Worm (Caenorhabditis elegans) whole organism, L1 larva: ENCODE data around the gene ins-9.

ENCODE experiments used
- C04F5.9 ChIP-seq: sonication (generic microtip); optimal IDR thresholded peaks from 2 replicates; lab custom pipeline; 2016; ENCODE audit warnings: missing genetic modification characterization, missing compliant biosample characterization
- C16A3.4 ChIP-seq: fragments of 150-350 bp; optimal IDR thresholded peaks from 2 replicates; lab custom pipeline; 2014; ENCODE audit warnings: missing biosample characterization, missing genetic modification characterization
- C34B4.2 ChIP-seq: sonication (generic microtip); optimal IDR thresholded peaks from 2 replicates; lab custom pipeline; 2017; ENCODE audit warnings: mild to moderate bottlenecking, missing genetic modification characterization, missing compliant biosample characterization
- alr-1 ChIP-seq: fragments of 200-800 bp; sonication (Bioruptor generic); optimal IDR thresholded peaks from 2 replicates; lab custom pipeline; 2018; ENCODE audit warnings: borderline replicate concordance, mild to moderate bottlenecking, missing genetic modification characterization, missing compliant biosample characterization
- ama-1 ChIP-seq: fragments of 150-350 bp; optimal IDR thresholded peaks from 2 replicates; lab custom pipeline; 2014
- blmp-1 ChIP-seq: fragments of 150-350 bp; optimal IDR thresholded peaks from 2 replicates; lab custom pipeline; 2014; ENCODE audit warnings: missing biosample characterization, missing genetic modification characterization
- ceh-82 ChIP-seq, 3 experiments: fragments of 150-350 bp in 1 of 3; sonication (generic microtip) in 2 of 3; optimal IDR thresholded peaks; 2 replicates each; lab custom pipeline; 2014 to 2017; ENCODE audit warnings: missing biosample characterization in 3 of 3, missing genetic modification characterization in 3 of 3
- dpl-1 ChIP-seq, 3 experiments: fragments of 150-350 bp in 2 of 3; sonication (generic microtip) in 1 of 3; optimal IDR thresholded peaks; 2 replicates each; lab custom pipeline; 2014 to 2017; ENCODE audit warnings: missing biosample characterization in 3 of 3, missing genetic modification characterization in 3 of 3, missing genetic modification reagents in 3 of 3
- efl-1 ChIP-seq, 4 experiments: fragments of 150-350 bp; optimal IDR thresholded peaks in 3 of 4; peaks in 1 of 4; 1 replicate in 1 of 4; 2 replicates in 3 of 4; lab custom pipeline; 2014; ENCODE audit warnings: missing biosample characterization in 2 of 4, missing genetic modification characterization in 2 of 4, missing genetic modification reagents in 2 of 4
- efl-3 ChIP-seq: fragments of 200-800 bp; sonication (Bioruptor generic); optimal IDR thresholded peaks from 2 replicates; lab custom pipeline; 2018; ENCODE audit warnings: mild to moderate bottlenecking, missing genetic modification characterization, missing compliant biosample characterization
- egl-13 ChIP-seq: sonication (generic microtip); optimal IDR thresholded peaks from 2 replicates; lab custom pipeline; 2016; ENCODE audit warnings: missing genotype, missing genetic modification reagents, missing genetic modification characterization, missing compliant biosample characterization
- egl-27 ChIP-seq, 2 experiments: fragments of 150-350 bp in 1 of 2; sonication (generic microtip); optimal IDR thresholded peaks; 3 replicates each; lab custom pipeline; 2017 to 2018; ENCODE audit warnings: missing biosample characterization in 2 of 2, missing genetic modification characterization in 2 of 2, missing genetic modification reagents in 2 of 2
- elt-3 ChIP-seq, 6 experiments: fragments of 150-350 bp in 1 of 6; sonication (generic microtip); optimal IDR thresholded peaks; 2 replicates each; lab custom pipeline; 2017 to 2018; ENCODE audit warnings: missing biosample characterization in 6 of 6, missing genetic modification characterization in 6 of 6, inconsistent platforms in 1 of 6
- ets-5 ChIP-seq: fragments of 200-800 bp; sonication (Bioruptor generic); IDR thresholded peaks from 2 replicates; pipeline ENCODE4 v1.3.6; 2022; ENCODE audit warnings: missing genetic modification characterization, missing compliant biosample characterization
- fkh-8 ChIP-seq: sonication (generic microtip); optimal IDR thresholded peaks from 2 replicates; lab custom pipeline; 2016; ENCODE audit warnings: mild to moderate bottlenecking, missing genetic modification characterization, missing compliant biosample characterization
- fos-1 ChIP-seq: fragments of 150-350 bp; optimal IDR thresholded peaks from 2 replicates; lab custom pipeline; 2014; ENCODE audit warnings: missing biosample characterization, missing genetic modification characterization
- hpl-2 ChIP-seq: fragments of 150-350 bp; optimal IDR thresholded peaks from 2 replicates; lab custom pipeline; 2014; ENCODE audit warnings: missing biosample characterization, missing genetic modification reagents, missing genetic modification characterization
- irx-1 ChIP-seq: sonication (generic microtip); optimal IDR thresholded peaks from 2 replicates; lab custom pipeline; 2016; ENCODE audit warnings: missing genetic modification characterization, missing compliant biosample characterization
- lin-14 ChIP-seq: fragments of 200-800 bp; sonication (Bioruptor generic); optimal IDR thresholded peaks from 2 replicates; lab custom pipeline; 2018; ENCODE audit warnings: mild to moderate bottlenecking, missing genetic modification characterization, moderate library complexity, missing compliant biosample characterization
- lin-35 ChIP-seq, 2 experiments: fragments of 150-350 bp; optimal IDR thresholded peaks; 2 replicates each; lab custom pipeline; 2014; ENCODE audit warnings: missing biosample characterization in 2 of 2, missing genetic modification characterization in 2 of 2, missing genetic modification reagents in 2 of 2
- mep-1 ChIP-seq: fragments of 150-350 bp; optimal IDR thresholded peaks from 2 replicates; lab custom pipeline; 2014; ENCODE audit warnings: missing biosample characterization, missing genetic modification characterization
- nhr-11 ChIP-seq: fragments of 150-350 bp; optimal IDR thresholded peaks from 2 replicates; lab custom pipeline; 2014; ENCODE audit warnings: missing biosample characterization, missing genetic modification characterization
- nhr-19 ChIP-seq: fragments of 200-800 bp; sonication (Bioruptor generic); conservative IDR thresholded peaks from 2 replicates; pipeline ENCODE4 v1.3.6; 2022; ENCODE audit warnings: missing genetic modification characterization, missing compliant biosample characterization
- nhr-237 ChIP-seq: fragments of 150-350 bp; optimal IDR thresholded peaks from 2 replicates; lab custom pipeline; 2014; ENCODE audit warnings: missing biosample characterization, missing genetic modification characterization
- nhr-28 ChIP-seq: fragments of 150-350 bp; optimal IDR thresholded peaks from 2 replicates; lab custom pipeline; 2014; ENCODE audit warnings: missing biosample characterization, missing genetic modification characterization
- nhr-76 ChIP-seq: sonication (generic microtip); optimal IDR thresholded peaks from 2 replicates; lab custom pipeline; 2017; ENCODE audit warnings: missing biosample characterization, missing genetic modification characterization
- nhr-84 ChIP-seq: sonication (generic microtip); optimal IDR thresholded peaks from 2 replicates; lab custom pipeline; 2017; ENCODE audit warnings: missing biosample characterization, missing genetic modification characterization
- nhr-85 ChIP-seq: sonication (generic microtip); peaks from one replicate; lab custom pipeline; 2016; ENCODE audit warnings: missing genetic modification characterization, inconsistent platforms, missing compliant biosample characterization
- skn-1 ChIP-seq: fragments of 150-350 bp; optimal IDR thresholded peaks from 2 replicates; lab custom pipeline; 2014; ENCODE audit warnings: missing biosample characterization, missing genetic modification characterization
- snu-23 ChIP-seq: sonication (generic microtip); optimal IDR thresholded peaks from 2 replicates; lab custom pipeline; 2016; ENCODE audit warnings: missing genetic modification characterization, missing compliant biosample characterization
- sox-4 ChIP-seq: sonication (generic microtip); optimal IDR thresholded peaks from 2 replicates; lab custom pipeline; 2016; ENCODE audit warnings: missing genetic modification characterization, missing compliant biosample characterization
- sup-37 ChIP-seq: fragments of 200-800 bp; sonication (Bioruptor generic); optimal IDR thresholded peaks from 2 replicates; lab custom pipeline; 2018; ENCODE audit warnings: mild to moderate bottlenecking, missing genetic modification characterization, missing compliant biosample characterization
- tbx-2 ChIP-seq: sonication (generic microtip); optimal IDR thresholded peaks from 2 replicates; lab custom pipeline; 2016; ENCODE audit warnings: missing genetic modification characterization, missing compliant biosample characterization
- unc-130 ChIP-seq: fragments of 150-350 bp; optimal IDR thresholded peaks from 2 replicates; lab custom pipeline; 2017; ENCODE audit warnings: missing biosample characterization, missing genetic modification characterization, inconsistent platforms
- unc-62 ChIP-seq: fragments of 150-350 bp; optimal IDR thresholded peaks from 2 replicates; lab custom pipeline; 2014; ENCODE audit warnings: missing biosample characterization, missing genetic modification reagents, missing genetic modification characterization
- unc-98 ChIP-seq: fragments of 200-800 bp; sonication (Bioruptor generic); IDR thresholded peaks from 2 replicates; pipeline ENCODE4 v1.3.6; 2022; ENCODE audit warnings: missing genetic modification characterization, missing compliant biosample characterization
- zip-4 ChIP-seq: fragments of 200-800 bp; sonication (Bioruptor generic); optimal IDR thresholded peaks from 2 replicates; lab custom pipeline; 2018; ENCODE audit warnings: mild to moderate bottlenecking, missing genetic modification characterization, moderate library complexity, missing compliant biosample characterization

Gene ins-9

ce11 chrX:8869112-8869675 lies 2.7 kb upstream of the ins-9 start, which contains the start of the genes ubc-22 and ubc-21 (continued):
- no peak for TF ChIP-seq skn-1 (tag; lab: Kevin White, UChicago)
- TF ChIP-seq ama-1 (lab: Kevin White, UChicago) = no peak
- TF ChIP-seq sox-4 (tag; lab: Kevin White, UChicago) = peak; percentile 2
- TF ChIP-seq nhr-28 = no peak
- no peak for TF ChIP-seq mep-1 (tag; lab: Kevin White, UChicago)
- no peak for TF ChIP-seq unc-98 (GFP tag; lab: Robert Waterston, UW)
- TF ChIP-seq dpl-1 (GFP tag; optimal IDR thresholded peaks at IDR 0.05; lab: Kevin White, UChicago) = peak in 1 of 3 experiments; percentile 47
- TF ChIP-seq lin-14 (GFP tag; lab: Kevin White, UChicago) = peak; percentile 77
- no peak for TF ChIP-seq egl-27 (tag; optimal IDR thresholded peaks at IDR 0.05; lab: Kevin White, UChicago)
- TF ChIP-seq hpl-2 (GFP tag; lab: Kevin White, UChicago) = no peak
- TF ChIP-seq zip-4 = no peak
- no peak for TF ChIP-seq alr-1 (tag; lab: Kevin White, UChicago)
- TF ChIP-seq C34B4.2 (tag; lab: Kevin White, UChicago) = no peak
- no peak for TF ChIP-seq nhr-19 (GFP tag; lab: Robert Waterston, UW)
- no peak for TF ChIP-seq sup-37 (GFP tag; lab: Kevin White, UChicago)
- TF ChIP-seq efl-1 (optimal IDR thresholded peaks at IDR 0.05; lab: Kevin White, UChicago) = peak in 1 of 2 experiments; percentile 23
- no peak for TF ChIP-seq efl-1 (GFP tag; optimal IDR thresholded peaks at IDR 0.05 in 1 of 2; lab: Kevin White, UChicago)
- TF ChIP-seq nhr-237 (tag; lab: Kevin White, UChicago) = no peak
- no peak for TF ChIP-seq nhr-84
- TF ChIP-seq snu-23 (GFP tag; lab: Kevin White, UChicago) = no peak
- TF ChIP-seq nhr-76 (tag; lab: Kevin White, UChicago) = no peak
- TF ChIP-seq ceh-82 (tag; optimal IDR thresholded peaks at IDR 0.05; lab: Kevin White, UChicago) = peak in 1 of 3 experiments; percentile 21

- no peak for TF ChIP-seq nhr-84
- no peak for TF ChIP-seq egl-13 (tag; lab: Kevin White, UChicago)
- TF ChIP-seq C16A3.4 (tag; lab: Kevin White, UChicago) = no peak
- no peak for TF ChIP-seq nhr-76 (tag; lab: Kevin White, UChicago)
- TF ChIP-seq irx-1 (tag; lab: Kevin White, UChicago) = no peak
- TF ChIP-seq dpl-1 (GFP tag; optimal IDR thresholded peaks at IDR 0.05; lab: Kevin White, UChicago) = no peak
- no peak for TF ChIP-seq sup-37 (GFP tag; lab: Kevin White, UChicago)
- TF ChIP-seq nhr-11 (tag; lab: Kevin White, UChicago) = no peak
- TF ChIP-seq C04F5.9 (tag; lab: Kevin White, UChicago) = no peak
- no peak for TF ChIP-seq nhr-28
- no peak for TF ChIP-seq ama-1 (lab: Kevin White, UChicago)
- TF ChIP-seq fkh-8 (tag; lab: Kevin White, UChicago) = no peak
- TF ChIP-seq unc-130 (tag; lab: Kevin White, UChicago) = no peak
- TF ChIP-seq ets-5 = no peak
- TF ChIP-seq, all 84 proteins: peak for 0
Observed at ce11 chrX:8860958-8861357, 5.5 kb downstream of the ins-9 start, which contains the start of gene C06E2.9. TSS of gene C06E2.9 (plus strand) at chrX:8861258.

ce11 chrX:8859538-8859937 lies 6.9 kb downstream of the ins-9 start:
- TF ChIP-seq sox-4 (tag; lab: Kevin White, UChicago) (no peak), nhr-28 (no peak), tbx-2 (tag; lab: Kevin White, UChicago) (no peak), ets-5 (no peak), elt-3 (tag; optimal IDR thresholded peaks at IDR 0.05; lab: Kevin White, UChicago) (no peak), fos-1 (tag; lab: Kevin White, UChicago) (no peak), unc-62 (GFP tag; lab: Kevin White, UChicago) (no peak), dpl-1 (GFP tag; optimal IDR thresholded peaks at IDR 0.05; lab: Kevin White, UChicago) (peak; percentile 39 to 56 (median 50)), lin-35 (GFP tag; optimal IDR thresholded peaks at IDR 0.05; lab: Kevin White, UChicago) (peak in 1 of 2 experiments; percentile 68), efl-1 (optimal IDR thresholded peaks at IDR 0.05; lab: Kevin White, UChicago) (peak; percentile 32 to 46), efl-1 (GFP tag; optimal IDR thresholded peaks at IDR 0.05 in 1 of 2; lab: Kevin White, UChicago) (peak; percentile 52 to 92), fkh-8 (tag; lab: Kevin White, UChicago) (no peak), blmp-1 (tag; lab: Kevin White, UChicago) (peak; percentile 11), nhr-85 (no peak), snu-23 (GFP tag; lab: Kevin White, UChicago) (no peak), efl-3 (no peak)
